Fruit fly (Drosophila melanogaster) whole organism, pupa: ENCODE results near the gene CG7692.

ENCODE experiments used
- CG12605 ChIP-seq: fragments of 200-800 bp; sonication (Bioruptor generic); IDR thresholded peaks from 2 replicates; pipeline ENCODE4 v1.3.6; 2022; ENCODE audit warnings: missing biosample characterization, missing genetic modification characterization
- CG13204 ChIP-seq: fragments of 200-800 bp; sonication (Bioruptor generic); optimal IDR thresholded peaks from 2 replicates; lab custom pipeline; 2018; ENCODE audit warnings: missing biosample characterization, mild to moderate bottlenecking, missing genetic modification characterization, moderate library complexity
- CG32121 ChIP-seq: fragments of 200-800 bp; sonication (Bioruptor generic); IDR thresholded peaks from 2 replicates; pipeline ENCODE4 v1.3.6; 2022; ENCODE audit warnings: missing biosample characterization, missing genetic modification characterization
- CG34367 ChIP-seq: fragments of 200-800 bp; sonication (Bioruptor generic); optimal IDR thresholded peaks from 2 replicates; lab custom pipeline; 2018; ENCODE audit warnings: missing biosample characterization, mild to moderate bottlenecking, missing genetic modification characterization
- CG4496 ChIP-seq: fragments of 200-800 bp; sonication (Bioruptor generic); IDR thresholded peaks from 3 replicates; pipeline ENCODE4 v1.3.6; 2022; ENCODE audit warnings: missing biosample characterization, missing genetic modification characterization
- CG8301 ChIP-seq: fragments of 200-800 bp; sonication (Bioruptor generic); optimal IDR thresholded peaks from 2 replicates; lab custom pipeline; 2018; ENCODE audit warnings: missing biosample characterization, mild to moderate bottlenecking, missing genetic modification characterization
- EcR ChIP-seq: fragments of 200-800 bp; sonication (Bioruptor generic); optimal IDR thresholded peaks from 3 replicates; lab custom pipeline; 2019; ENCODE audit warnings: missing biosample characterization, missing genetic modification characterization, mild to moderate bottlenecking, moderate library complexity, missing genetic modification reagents

DNA sequence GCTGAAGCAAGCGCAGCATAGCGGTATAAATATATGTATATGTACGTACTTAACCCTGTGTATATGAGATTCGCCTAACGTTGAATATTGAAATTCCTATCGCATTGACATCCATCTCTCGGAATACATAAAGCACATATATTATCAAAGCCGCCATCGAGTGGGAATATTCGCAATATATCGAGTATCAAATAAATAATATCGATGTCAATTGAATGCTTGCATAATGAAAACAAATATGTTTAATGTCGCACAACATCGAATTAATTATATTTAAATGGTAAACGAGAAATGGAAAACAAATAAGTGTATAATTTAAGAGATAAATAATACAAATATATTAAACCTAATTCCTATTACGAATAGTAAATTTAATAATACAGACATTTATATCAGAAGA is 30.9 kb upstream of the CG7692 start, which contains the start of gene ND-24L:
- TF ChIP-seq CG12605 (GFP tag; lab: Robert Waterston, UW) (no peak), EcR (GFP tag; lab: Kevin White, UChicago) (no peak), CG32121 (GFP tag; lab: Robert Waterston, UW) (no peak), CG34367 (tag; lab: Kevin White, UChicago) (no peak), CG4496 (no peak), CG13204 (GFP tag; lab: Kevin White, UChicago) (no peak), CG8301 (tag; lab: Kevin White, UChicago) (no peak)
